Fruit fly (Drosophila melanogaster): ENCODE results near the gene CG46468.
A peak's percentile ranks its signal among the peaks of the same experiment; 100 is the strongest.

CG46468 gene

dm6 chr2L:9557858-9558257 lies 7.4 kb downstream of the CG46468 start (continued):
- TF ChIP-seq gsb-n (tag; optimal IDR thresholded peaks at IDR 0.05): no peak
- TF ChIP-seq CG16815 (GFP tag; optimal IDR thresholded peaks at IDR 0.05): no peak
- TF ChIP-seq YL-1 (GFP tag; optimal IDR thresholded peaks at IDR 0.05): no peak
- TF ChIP-seq gsb (GFP tag; IDR thresholded peaks at IDR 0.05): no peak
- TF ChIP-seq sd (tag; optimal IDR thresholded peaks at IDR 0.05): peak; percentile 57
- TF ChIP-seq br (optimal IDR thresholded peaks at IDR 0.05): no peak
- TF ChIP-seq salm (tag; optimal IDR thresholded peaks at IDR 0.05): no peak
- TF ChIP-seq Nf-YB (GFP tag; optimal IDR thresholded peaks at IDR 0.05): no peak
- no peak for TF ChIP-seq Neu2 (GFP tag; optimal IDR thresholded peaks at IDR 0.05; ENCODE audit: borderline replicate concordance)
- TF ChIP-seq CG17612 (GFP tag; IDR thresholded peaks at IDR 0.05): no peak
- TF ChIP-seq vnd (GFP tag; IDR thresholded peaks at IDR 0.05; ENCODE audit: partially characterized antibody): no peak
- TF ChIP-seq CG13775 (GFP tag; optimal IDR thresholded peaks at IDR 0.05): no peak

- peak; percentile 6 to 15 for TF ChIP-seq Trl (optimal IDR thresholded peaks at IDR 0.05)
- no peak for TF ChIP-seq Trl (GFP tag; optimal IDR thresholded peaks at IDR 0.05)
- no peak for TF ChIP-seq bbx (GFP tag; IDR thresholded peaks at IDR 0.05; ENCODE audit: partially characterized antibody)
- TF ChIP-seq CG43689 (GFP tag; IDR thresholded peaks at IDR 0.05): no peak
- no peak for TF ChIP-seq peb (GFP tag; IDR thresholded peaks at IDR 0.05)
- peak; percentile 95 for TF ChIP-seq kah (GFP tag; optimal IDR thresholded peaks at IDR 0.05)
- no peak for TF ChIP-seq CHES-1-like (GFP tag; optimal IDR thresholded peaks at IDR 0.05)
- peak; percentile 60 for TF ChIP-seq Drgx (GFP tag; IDR thresholded peaks at IDR 0.05)
- no peak for TF ChIP-seq Scr (GFP tag; IDR thresholded peaks at IDR 0.05; ENCODE audit: partially characterized antibody)
- TF ChIP-seq E2f1 (GFP tag; IDR thresholded peaks at IDR 0.05): no peak
- TF ChIP-seq sd (tag; optimal IDR thresholded peaks at IDR 0.05): peak; percentile 43
- TF ChIP-seq vnd (GFP tag; IDR thresholded peaks at IDR 0.05; ENCODE audit: partially characterized antibody): no peak
- no peak for TF ChIP-seq seq (GFP tag; IDR thresholded peaks at IDR 0.05)
- TF ChIP-seq CG10543 (GFP tag; optimal IDR thresholded peaks at IDR 0.05): peak; percentile 29
- TF ChIP-seq CG9876 (GFP tag; optimal IDR thresholded peaks at IDR 0.05): no peak
- no peak for TF ChIP-seq chif (GFP tag; optimal IDR thresholded peaks at IDR 0.05)
Measured at dm6 chr2L:9550880-9551279, 14.4 kb downstream of the CG46468 start.

dm6 chr2L:9545511-9545910 lies 19.7 kb downstream of the CG46468 start, which contains the start of gene CG13114:
Gene CG13114, plus strand, starts transcription at chr2L:9545811.
- no peak for TF ChIP-seq crp (GFP tag; optimal IDR thresholded peaks at IDR 0.05)
- TF ChIP-seq tx (GFP tag; optimal IDR thresholded peaks at IDR 0.05): no peak
- no peak for TF ChIP-seq MTF-1 (GFP tag; optimal IDR thresholded peaks at IDR 0.05; ENCODE audit: borderline replicate concordance)
- TF ChIP-seq zfh2 (GFP tag; optimal IDR thresholded peaks at IDR 0.05): no peak
- no peak for TF ChIP-seq Abd-B (GFP tag; optimal IDR thresholded peaks at IDR 0.05)
- no peak for TF ChIP-seq CG7839 (tag; optimal IDR thresholded peaks at IDR 0.05)
- no peak for TF ChIP-seq CG3065 (GFP tag; optimal IDR thresholded peaks at IDR 0.05)
- no peak for TF ChIP-seq Elba2 (GFP tag; optimal IDR thresholded peaks at IDR 0.05)
- TF ChIP-seq Usf (GFP tag; optimal IDR thresholded peaks at IDR 0.05): no peak
- no peak for TF ChIP-seq peb (GFP tag; IDR thresholded peaks at IDR 0.05)
- no peak for TF ChIP-seq CG15269 (tag; optimal IDR thresholded peaks at IDR 0.05)
- no peak for TF ChIP-seq zfh1 (GFP tag; IDR thresholded peaks at IDR 0.05)
- TF ChIP-seq gcm (GFP tag; optimal IDR thresholded peaks at IDR 0.05): no peak
- TF ChIP-seq Rfx (GFP tag; IDR thresholded peaks at IDR 0.05): no peak
- TF ChIP-seq fd64A (GFP tag; optimal IDR thresholded peaks at IDR 0.05): no peak
- TF ChIP-seq CG6654 (GFP tag; optimal IDR thresholded peaks at IDR 0.05): no peak
- TF ChIP-seq CG1602 (GFP tag; optimal IDR thresholded peaks at IDR 0.05): no peak
- TF ChIP-seq al (GFP tag; IDR thresholded peaks at IDR 0.05): no peak
- TF ChIP-seq CG18262 (tag; optimal IDR thresholded peaks at IDR 0.05): no peak
- no peak for TF ChIP-seq pnt (GFP tag; optimal IDR thresholded peaks at IDR 0.05)
